Fruit fly (Drosophila melanogaster): Measurements from ENCODE around the gene Ser.

The Ser gene

DNA sequence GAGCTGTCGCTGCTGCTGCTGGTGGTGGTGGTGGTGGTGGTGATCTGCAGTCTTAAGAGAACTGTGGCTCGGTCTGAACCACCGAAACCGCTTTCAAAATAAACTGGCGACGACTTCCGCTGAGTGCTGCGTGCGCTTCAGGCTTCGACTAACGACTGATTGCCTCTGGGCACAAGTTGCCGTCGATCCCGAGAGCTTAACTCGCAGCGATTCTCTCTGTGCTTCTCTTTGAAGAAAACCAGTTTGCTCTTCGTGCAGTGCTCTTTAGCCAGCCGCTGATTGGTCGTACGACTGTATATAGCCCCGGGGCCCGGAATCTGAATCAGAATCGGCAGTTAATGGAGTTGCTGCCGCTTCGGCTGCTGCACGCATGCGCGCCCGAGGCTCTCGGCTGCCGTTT is at the start of gene Ser:
Gene Ser, minus strand, starts transcription at position 162 of the 400 bp plus-strand sequence.
- TF ChIP-seq CG8478 (optimal IDR thresholded peaks at IDR 0.05) (no peak), psq (optimal IDR thresholded peaks at IDR 0.05) (no peak), EcR (GFP tag; optimal IDR thresholded peaks at IDR 0.05) (no peak), usp (GFP tag; optimal IDR thresholded peaks at IDR 0.05) (no peak), pan (optimal IDR thresholded peaks at IDR 0.05) (no peak), Dll (optimal IDR thresholded peaks at IDR 0.05) (peak; percentile 30)

DNA sequence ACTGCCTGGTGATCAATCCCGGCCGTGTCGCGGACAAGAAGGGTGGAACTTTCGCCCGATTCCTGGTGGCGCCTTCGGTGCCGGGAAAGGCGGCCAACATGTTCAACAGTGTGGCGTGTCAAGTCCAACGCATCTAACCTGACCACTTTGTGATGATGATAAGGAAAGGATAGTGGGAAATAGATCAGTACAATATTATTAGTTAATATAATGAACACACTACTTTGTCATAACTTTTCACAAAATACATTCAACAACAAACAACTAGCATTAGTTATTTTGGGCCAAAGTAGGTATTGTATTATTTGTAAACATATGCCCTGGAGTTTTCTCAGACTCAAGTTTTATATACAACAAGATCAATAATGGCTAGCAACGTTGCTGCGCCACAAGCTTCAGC is 46.9 kb upstream of the Ser start, which contains the start of gene CG17991:
Gene CG17991, plus strand, starts transcription at position 301 of the 400 bp plus-strand sequence.
- TF ChIP-seq EcR (GFP tag; optimal IDR thresholded peaks at IDR 0.05) = no peak
- no peak for TF ChIP-seq Dll (optimal IDR thresholded peaks at IDR 0.05)
- TF ChIP-seq CG8478 (optimal IDR thresholded peaks at IDR 0.05) = no peak
- no peak for TF ChIP-seq pan (optimal IDR thresholded peaks at IDR 0.05)
- TF ChIP-seq usp (GFP tag; optimal IDR thresholded peaks at IDR 0.05) = no peak
- no peak for TF ChIP-seq psq (optimal IDR thresholded peaks at IDR 0.05)

DNA sequence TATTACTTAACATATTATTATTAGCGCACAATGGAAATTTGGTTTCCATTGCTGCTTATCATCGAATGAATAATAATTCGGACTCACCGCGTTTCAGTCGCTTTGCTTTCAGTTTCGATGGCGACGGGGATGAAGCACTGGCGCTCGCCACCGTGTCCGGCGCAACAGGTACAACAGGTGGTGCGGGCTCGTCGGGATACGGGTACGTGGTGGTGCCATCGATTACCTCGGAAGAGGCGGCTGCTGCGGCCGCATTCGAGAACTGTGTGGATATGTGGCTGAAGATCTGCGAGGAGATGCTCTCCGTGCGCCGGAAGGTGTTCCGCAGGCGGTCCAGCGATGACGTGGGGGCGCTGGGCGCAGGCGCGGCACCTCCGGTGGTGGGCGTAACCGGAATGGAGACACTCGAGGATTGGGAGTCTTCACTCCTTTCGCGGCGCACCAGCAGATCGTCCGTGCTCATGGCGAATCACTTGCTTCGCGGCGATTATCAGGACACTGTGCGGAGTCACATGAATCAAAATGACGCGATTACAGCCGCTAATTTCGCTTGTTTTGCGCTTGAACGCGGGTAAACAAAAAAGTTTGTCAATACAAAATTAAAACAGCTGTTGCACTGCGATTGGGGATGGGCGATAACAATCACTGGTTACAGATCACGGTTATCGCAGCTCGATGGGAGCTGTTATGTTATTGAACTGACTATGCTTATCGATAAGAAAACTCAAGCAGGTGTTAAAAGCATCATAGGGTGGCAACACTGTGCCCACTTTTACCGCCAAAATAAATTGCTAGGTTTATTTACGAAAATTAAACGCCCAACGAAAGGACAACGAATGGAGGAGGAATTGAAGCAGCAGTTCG is 44.6 kb upstream of the Ser start, which contains the start of the genes CG31064 and PolA2:
Gene CG31064, minus strand, starts transcription at position 648 of the 864 bp plus-strand sequence.
Gene PolA2, plus strand, starts transcription at position 726 of the 864 bp plus-strand sequence.
- TF ChIP-seq usp (GFP tag; optimal IDR thresholded peaks at IDR 0.05) (no peak), CG8478 (optimal IDR thresholded peaks at IDR 0.05) (no peak), Dll (optimal IDR thresholded peaks at IDR 0.05) (no peak), psq (optimal IDR thresholded peaks at IDR 0.05) (no peak), EcR (GFP tag; optimal IDR thresholded peaks at IDR 0.05) (no peak), pan (optimal IDR thresholded peaks at IDR 0.05) (no peak)

DNA sequence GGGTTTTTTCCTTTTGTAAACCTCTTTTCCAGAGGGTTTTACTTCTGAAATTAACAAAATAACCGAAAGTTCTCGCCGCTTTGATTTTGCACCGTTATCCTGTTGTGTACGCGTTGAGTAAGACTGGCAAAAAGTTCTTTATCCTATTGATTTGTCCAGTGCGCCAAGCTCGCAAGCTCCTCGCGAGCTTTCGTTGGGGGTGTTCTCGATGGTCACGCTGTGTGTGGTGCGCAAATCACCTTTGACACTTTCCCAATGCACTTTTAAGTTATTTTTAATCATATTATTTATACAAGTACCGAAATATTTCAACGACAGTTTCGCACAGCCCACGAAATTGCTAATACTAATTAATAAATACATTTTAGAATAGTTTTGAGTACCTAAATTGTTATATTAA is 43.9 kb upstream of the Ser start:
- TF ChIP-seq usp (GFP tag; optimal IDR thresholded peaks at IDR 0.05) = no peak
- TF ChIP-seq pan (optimal IDR thresholded peaks at IDR 0.05) = no peak
- TF ChIP-seq Dll (optimal IDR thresholded peaks at IDR 0.05) = no peak
- TF ChIP-seq CG8478 (optimal IDR thresholded peaks at IDR 0.05) = no peak
- no peak for TF ChIP-seq EcR (GFP tag; optimal IDR thresholded peaks at IDR 0.05)
- TF ChIP-seq psq (optimal IDR thresholded peaks at IDR 0.05) = no peak

DNA sequence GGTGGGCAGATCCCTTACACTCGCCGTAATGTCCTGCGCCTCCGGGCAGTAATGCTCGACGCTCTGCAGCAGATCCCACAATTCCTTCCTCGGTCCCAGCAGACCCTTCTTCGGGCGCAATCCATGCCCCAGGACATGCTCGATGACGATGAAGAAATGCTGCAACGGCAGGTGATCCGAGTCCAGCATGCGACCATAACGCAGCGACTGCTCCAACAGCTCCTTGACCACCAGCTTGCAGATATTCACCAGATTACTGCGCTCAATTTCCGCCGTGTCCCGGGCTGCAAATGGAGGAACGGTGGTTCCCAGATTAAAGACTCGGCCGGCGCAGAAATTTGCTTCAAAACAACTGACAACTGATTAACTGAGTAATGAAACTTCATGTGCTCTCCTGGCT is 39.3 kb upstream of the Ser start, which contains the start of gene CG31068:
Gene CG31068, plus strand, starts transcription at position 301 of the 400 bp plus-strand sequence.
- TF ChIP-seq CG8478 (optimal IDR thresholded peaks at IDR 0.05) = no peak
- no peak for TF ChIP-seq Dll (optimal IDR thresholded peaks at IDR 0.05)
- TF ChIP-seq pan (optimal IDR thresholded peaks at IDR 0.05) = no peak
- TF ChIP-seq EcR (GFP tag; optimal IDR thresholded peaks at IDR 0.05) = no peak
- TF ChIP-seq usp (GFP tag; optimal IDR thresholded peaks at IDR 0.05) = no peak
- no peak for TF ChIP-seq psq (optimal IDR thresholded peaks at IDR 0.05)

- TF ChIP-seq CG8478 (optimal IDR thresholded peaks at IDR 0.05) (no peak), Dll (optimal IDR thresholded peaks at IDR 0.05) (no peak), psq (optimal IDR thresholded peaks at IDR 0.05) (no peak), usp (GFP tag; optimal IDR thresholded peaks at IDR 0.05) (no peak), EcR (GFP tag; optimal IDR thresholded peaks at IDR 0.05) (no peak)
Measured at dm6 chr3R:27229368-27229767, 35.3 kb upstream of the Ser start, which contains the start of gene CG42814. CG42814 (minus strand) TSS chr3R:27229468.

DNA sequence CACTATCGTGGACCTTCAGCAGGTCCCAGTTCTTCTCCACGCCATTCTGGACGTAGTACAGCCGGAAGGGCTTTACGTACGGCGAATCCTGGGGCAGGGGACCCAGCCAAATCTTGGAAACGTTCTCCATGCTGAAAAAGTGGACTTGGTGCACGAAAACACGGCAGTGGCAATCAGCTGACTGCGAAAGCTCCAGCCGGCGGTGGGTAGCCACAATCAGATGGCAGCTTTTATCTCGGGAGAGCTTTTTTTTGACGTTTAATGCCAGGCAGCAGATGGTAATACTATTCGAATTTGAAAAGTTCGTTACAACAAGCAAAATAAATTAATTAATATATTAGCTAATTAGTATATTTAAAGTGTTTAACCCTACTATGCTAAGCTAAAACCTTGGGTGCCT is 34.3 kb upstream of the Ser start, which contains the start of gene CG42813:
Gene CG42813, minus strand, starts transcription at position 220 of the 400 bp plus-strand sequence.
- TF ChIP-seq CG8478 (optimal IDR thresholded peaks at IDR 0.05) (no peak), usp (GFP tag; optimal IDR thresholded peaks at IDR 0.05) (no peak), pan (optimal IDR thresholded peaks at IDR 0.05) (no peak), Dll (optimal IDR thresholded peaks at IDR 0.05) (no peak), EcR (GFP tag; optimal IDR thresholded peaks at IDR 0.05) (no peak), psq (optimal IDR thresholded peaks at IDR 0.05) (no peak)

- no peak for TF ChIP-seq psq (optimal IDR thresholded peaks at IDR 0.05)
- TF ChIP-seq usp (GFP tag; optimal IDR thresholded peaks at IDR 0.05) = no peak
- TF ChIP-seq pan (optimal IDR thresholded peaks at IDR 0.05) = no peak
- TF ChIP-seq EcR (GFP tag; optimal IDR thresholded peaks at IDR 0.05) = no peak
- TF ChIP-seq CG8478 (optimal IDR thresholded peaks at IDR 0.05) = no peak
- no peak for TF ChIP-seq Dll (optimal IDR thresholded peaks at IDR 0.05)
Measured at dm6 chr3R:27226080-27226648, 32.1 kb upstream of the Ser start.

DNA sequence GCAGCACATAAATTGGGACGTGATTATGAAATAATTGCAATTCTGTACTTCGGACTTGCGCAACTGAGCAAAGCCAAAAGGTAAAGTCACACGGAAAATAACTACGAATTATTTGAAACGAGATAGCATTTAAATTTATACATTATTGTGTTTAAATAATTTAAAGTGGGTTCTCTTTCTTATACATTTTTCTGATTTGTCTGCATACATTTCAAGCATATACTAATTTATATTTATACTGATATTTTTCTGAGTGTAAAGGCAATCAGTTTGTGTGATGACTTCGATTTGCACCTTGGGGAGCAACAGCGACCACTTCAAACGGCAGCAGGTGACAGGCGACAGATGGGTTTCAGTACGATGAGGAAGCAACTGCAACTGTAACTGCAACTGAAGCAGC is 31.4 kb upstream of the Ser start:
- TF ChIP-seq Dll (optimal IDR thresholded peaks at IDR 0.05) = peak; percentile 1
- no peak for TF ChIP-seq usp (GFP tag; optimal IDR thresholded peaks at IDR 0.05)

DNA sequence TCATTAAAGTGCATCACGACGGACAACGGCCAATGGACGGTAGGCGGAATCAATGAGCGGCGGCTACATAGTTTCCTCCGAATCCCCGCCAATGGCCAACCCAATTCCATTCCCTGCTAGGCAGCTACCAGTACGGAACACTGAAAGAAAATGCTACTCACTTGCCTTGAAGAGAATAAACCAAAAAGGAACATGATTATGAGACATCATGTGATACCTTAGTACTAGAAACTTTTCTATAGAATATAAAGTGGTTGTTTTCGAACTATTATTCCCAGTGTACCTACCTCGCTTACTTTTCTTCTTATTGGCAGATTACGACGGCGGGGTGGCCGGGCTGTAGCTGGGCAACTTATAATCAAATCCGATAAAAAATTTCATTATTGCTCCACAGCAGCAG is 30.7 kb upstream of the Ser start:
- TF ChIP-seq psq (optimal IDR thresholded peaks at IDR 0.05) = no peak
- no peak for TF ChIP-seq EcR (GFP tag; optimal IDR thresholded peaks at IDR 0.05)
- TF ChIP-seq pan (optimal IDR thresholded peaks at IDR 0.05) = no peak
- no peak for TF ChIP-seq CG8478 (optimal IDR thresholded peaks at IDR 0.05)
- no peak for TF ChIP-seq Dll (optimal IDR thresholded peaks at IDR 0.05)
- TF ChIP-seq usp (GFP tag; optimal IDR thresholded peaks at IDR 0.05) = no peak

dm6 chr3R:27223012-27223411 is 28.9 kb upstream of the Ser start:
- no peak for TF ChIP-seq Dll (optimal IDR thresholded peaks at IDR 0.05)

dm6 chr3R:27222013-27222673 is 28.1 kb upstream of the Ser start:
- TF ChIP-seq Dll (optimal IDR thresholded peaks at IDR 0.05) (no peak), EcR (GFP tag; optimal IDR thresholded peaks at IDR 0.05) (no peak), CG8478 (optimal IDR thresholded peaks at IDR 0.05) (no peak), usp (GFP tag; optimal IDR thresholded peaks at IDR 0.05) (no peak), pan (optimal IDR thresholded peaks at IDR 0.05) (no peak), psq (optimal IDR thresholded peaks at IDR 0.05) (no peak)
